Worm (Caenorhabditis elegans) whole organism, L3 larva: Measurements from ENCODE around the gene col-120.

Experiments
- nhr-76 ChIP-seq: fragments of 150-350 bp; sonication (generic microtip); optimal IDR thresholded peaks from 5 replicates; lab custom pipeline; 2014; ENCODE audit warnings: missing biosample characterization, missing genetic modification characterization
- pha-4 ChIP-seq: fragments of 150-350 bp; optimal IDR thresholded peaks from 2 replicates; lab custom pipeline; 2014; ENCODE audit warnings: missing biosample characterization, missing genetic modification reagents, missing genetic modification characterization
- unc-39 ChIP-seq: sonication (generic microtip); optimal IDR thresholded peaks from 4 replicates; lab custom pipeline; 2017; ENCODE audit warnings: missing biosample characterization, missing genetic modification characterization

- TF ChIP-seq unc-39 (tag; lab: Kevin White, UChicago) (no peak), nhr-76 (tag; lab: Kevin White, UChicago) (no peak), pha-4 (tag; lab: Kevin White, UChicago) (no peak)
These were observed 46.8 kb downstream of the col-120 start for ce11 chrIV:9214823-9215222.
